Worm (Caenorhabditis elegans) whole organism, L4 larva: Measurements from ENCODE around the gene srlf-12.

Experiments
- R02D3.7 ChIP-seq: fragments of 150-350 bp; sonication (generic microtip); optimal IDR thresholded peaks from 3 replicates; lab custom pipeline; 2014; ENCODE audit warnings: missing biosample characterization, missing genetic modification characterization
- dmd-9 ChIP-seq: fragments of 200-800 bp; sonication (Bioruptor generic); IDR thresholded peaks from 2 replicates; pipeline ENCODE4 v1.3.6; 2022; ENCODE audit warnings: missing genetic modification reagents, missing genetic modification characterization, missing compliant biosample characterization
- fkh-10 ChIP-seq: fragments of 150-350 bp; optimal IDR thresholded peaks from 2 replicates; lab custom pipeline; 2014; ENCODE audit warnings: missing biosample characterization, missing genetic modification reagents, missing genetic modification characterization
- fos-1 ChIP-seq: fragments of 150-350 bp; optimal IDR thresholded peaks from 2 replicates; lab custom pipeline; 2014; ENCODE audit warnings: missing biosample characterization, missing genetic modification characterization
- jun-1 ChIP-seq: fragments of 150-350 bp; optimal IDR thresholded peaks from 2 replicates; lab custom pipeline; 2014; ENCODE audit warnings: missing biosample characterization, missing genetic modification reagents, missing genetic modification characterization
- madf-9 ChIP-seq: fragments of 200-800 bp; sonication (Bioruptor generic); conservative IDR thresholded peaks from 2 replicates; pipeline ENCODE4 v1.3.6; 2022; ENCODE audit warnings: missing genetic modification reagents, missing genetic modification characterization, missing compliant biosample characterization
- nhr-77 ChIP-seq: fragments of 150-350 bp; optimal IDR thresholded peaks from 2 replicates; lab custom pipeline; 2014; ENCODE audit warnings: missing biosample characterization, missing genetic modification characterization
- ztf-11 ChIP-seq: fragments of 150-350 bp; optimal IDR thresholded peaks from 2 replicates; lab custom pipeline; 2014; ENCODE audit warnings: missing biosample characterization, missing genetic modification characterization

ce11 chrIV:10900083-10900482, 8.2 kb upstream of the srlf-12 start, which contains the start of gene srlf-30:
- TF ChIP-seq R02D3.7 (tag; lab: Kevin White, UChicago) (no peak), jun-1 (tag; lab: Kevin White, UChicago) (no peak), dmd-9 (GFP tag; lab: Robert Waterston, UW) (no peak), fos-1 (tag; lab: Kevin White, UChicago) (no peak), fkh-10 (GFP tag; lab: Kevin White, UChicago) (no peak), madf-9 (GFP tag; lab: Robert Waterston, UW) (no peak), ztf-11 (tag; lab: Kevin White, UChicago) (no peak), nhr-77 (no peak)
